Fruit fly (Drosophila melanogaster): ENCODE data around the gene Ubc7.

Ubc7 gene

dm6 chrX:16553542-16554182, 39.8 kb upstream of the Ubc7 start, which contains the start of gene Arp2:
TSS of gene Arp2 (minus strand) at chrX:16553968.
- TF ChIP-seq CG9139 (GFP tag; optimal IDR thresholded peaks at IDR 0.05) (no peak), Eip78C (GFP tag) (peak; percentile 21)

- TF ChIP-seq Hr4 (GFP tag; optimal IDR thresholded peaks at IDR 0.05) (no peak), svp (GFP tag) (peak; percentile 68), cyc (GFP tag; optimal IDR thresholded peaks at IDR 0.05) (peak; percentile 6), Smox (GFP tag; optimal IDR thresholded peaks at IDR 0.05) (no peak), Sox102F (GFP tag; optimal IDR thresholded peaks at IDR 0.05) (peak; percentile 49), esn (GFP tag; optimal IDR thresholded peaks at IDR 0.05) (peak; percentile 34), Sox14 (GFP tag; optimal IDR thresholded peaks at IDR 0.05) (no peak), fd85E (GFP tag; optimal IDR thresholded peaks at IDR 0.05) (no peak), CG8119 (GFP tag; IDR thresholded peaks at IDR 0.05) (peak; percentile 40; the same call in 1 of the 3 replicates), dsx (GFP tag; optimal IDR thresholded peaks at IDR 0.05; ENCODE audit: poor library complexity, severe bottlenecking) (no peak), Ets96B (tag; optimal IDR thresholded peaks at IDR 0.05) (peak; percentile 5), Eip78C (GFP tag) (peak; percentile 72), fkh (GFP tag; optimal IDR thresholded peaks at IDR 0.05) (peak; percentile 81), CG3919 (GFP tag; optimal IDR thresholded peaks at IDR 0.05) (peak; percentile 3), CG1621 (tag; optimal IDR thresholded peaks at IDR 0.05) (peak; percentile 69), CG6276 (GFP tag; optimal IDR thresholded peaks at IDR 0.05) (peak; percentile 33), dac (GFP tag; optimal IDR thresholded peaks at IDR 0.05) (no peak), ss (GFP tag; optimal IDR thresholded peaks at IDR 0.05) (peak; percentile 39 to 66), CG6808 (GFP tag; optimal IDR thresholded peaks at IDR 0.05) (peak; percentile 18), CG9139 (GFP tag; optimal IDR thresholded peaks at IDR 0.05) (peak; percentile 43), CG6792 (GFP tag; optimal IDR thresholded peaks at IDR 0.05) (no peak), CG3032 (tag; optimal IDR thresholded peaks at IDR 0.05) (peak; percentile 20), CG6854 (GFP tag; optimal IDR thresholded peaks at IDR 0.05) (peak; percentile 48), Blimp-1 (GFP tag; optimal IDR thresholded peaks at IDR 0.05) (peak; percentile 37), CG31627 (GFP tag; optimal IDR thresholded peaks at IDR 0.05) (no peak)
These were observed 33.7 kb upstream of the Ubc7 start, which contains the start of gene Pp2B-14D for dm6 chrX:16559514-16560510. TSS of gene Pp2B-14D (minus strand) at chrX:16560016.

- no peak for TF ChIP-seq topi (GFP tag; optimal IDR thresholded peaks at IDR 0.05)
- peak; percentile 36 for TF ChIP-seq Hr39 (GFP tag; optimal IDR thresholded peaks at IDR 0.05)
These were observed 31.2 kb upstream of the Ubc7 start for dm6 chrX:16562259-16562658.

dm6 chrX:16565377-16565776, 28.1 kb upstream of the Ubc7 start:
- TF ChIP-seq Met (GFP tag; optimal IDR thresholded peaks at IDR 0.05) (no peak), CG34406 (GFP tag; optimal IDR thresholded peaks at IDR 0.05) (no peak), CG11762 (GFP tag; optimal IDR thresholded peaks at IDR 0.05; ENCODE audit: insufficient read depth) (no peak), CG3032 (tag; optimal IDR thresholded peaks at IDR 0.05) (no peak), Gug (GFP tag; IDR thresholded peaks at IDR 0.05) (no peak)
